Fruit fly (Drosophila melanogaster): ENCODE data around the gene Cht2.
A peak's percentile ranks its signal among the peaks of the same experiment; 100 is the strongest.

DNA sequence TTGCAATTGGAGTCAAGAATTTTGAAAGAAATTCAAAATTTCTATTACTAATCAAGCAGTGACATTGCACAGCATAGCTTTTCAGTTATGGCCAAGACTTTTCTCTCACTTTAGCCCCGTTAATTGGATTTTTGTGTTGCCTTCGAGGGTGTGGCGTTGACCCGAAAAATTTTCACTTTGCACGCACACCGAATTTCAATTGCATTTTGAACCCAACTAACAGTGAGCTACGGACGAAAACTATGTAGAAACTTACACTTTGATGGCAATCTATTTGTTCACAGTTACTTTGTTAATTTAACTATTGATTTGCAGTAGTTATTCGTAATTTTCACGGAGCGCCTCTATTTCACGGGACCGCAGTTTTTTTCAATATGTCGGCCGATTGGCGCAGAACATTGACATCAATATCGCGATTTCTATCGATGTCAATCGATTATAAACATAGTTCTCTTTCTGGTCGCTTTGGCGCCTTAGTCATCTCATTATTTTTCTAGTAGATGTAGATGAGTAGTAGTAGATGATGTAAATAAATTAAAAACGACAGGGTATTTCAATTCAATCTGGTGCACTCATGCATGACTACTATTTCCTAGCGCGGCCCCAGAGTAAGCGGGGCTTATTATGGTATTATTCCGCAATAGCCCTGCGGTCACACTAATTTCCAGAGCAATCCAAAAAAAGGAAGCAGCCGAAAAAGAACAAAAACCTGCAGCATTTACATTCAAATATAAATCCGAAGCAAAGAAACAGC, 39.4 kb upstream of the Cht2 start, which contains the start of the genes alpha-Spec, dlt and Cdc37:
- TF ChIP-seq ovo (GFP tag; optimal IDR thresholded peaks at IDR 0.05) (no peak), kay (GFP tag; ENCODE audit: borderline replicate concordance) (no peak), CG7045 (GFP tag; optimal IDR thresholded peaks at IDR 0.05) (no peak), CG14711 (tag; optimal IDR thresholded peaks at IDR 0.05) (peak; percentile 44)
